ENCODE assay signal across 1 fruit fly cellular context in genomic region chr3L:21171905-21172304, dm6.
TF ChIP-seq lines count a peak whose summit lies in the region.

Gene Ac78C (minus strand): TSS chr3L:21171930.

TF ChIP-seq in whole organism, embryonic, 481 proteins besides CTCF, POLR2A, EP300 and RAD21 (continued from another document and continues in another):
- TF ChIP-seq CG3847 (GFP tag; IDR thresholded peaks at IDR 0.05; lab: Robert Waterston, UW): peak; percentile 88
- TF ChIP-seq dati (GFP tag; IDR thresholded peaks at IDR 0.05; lab: Robert Waterston, UW): no peak
- TF ChIP-seq lilli (GFP tag; optimal IDR thresholded peaks at IDR 0.05; lab: Kevin White, UChicago): peak; percentile 93
- peak; percentile 83 for TF ChIP-seq CG9215 (GFP tag; IDR thresholded peaks at IDR 0.05; lab: Robert Waterston, UW)
- TF ChIP-seq Blimp-1 (GFP tag; optimal IDR thresholded peaks at IDR 0.05; lab: Kevin White, UChicago): peak; percentile 74
- TF ChIP-seq CG2678 (tag; optimal IDR thresholded peaks at IDR 0.05; lab: Kevin White, UChicago): peak; percentile 91
- TF ChIP-seq CG10462 (GFP tag; optimal IDR thresholded peaks at IDR 0.05; lab: Kevin White, UChicago): peak; percentile 64
- peak; percentile 79 for TF ChIP-seq Atf-2 (GFP tag; optimal IDR thresholded peaks at IDR 0.05; lab: Kevin White, UChicago)
- peak; percentile 24 for TF ChIP-seq tio (GFP tag; optimal IDR thresholded peaks at IDR 0.05; lab: Kevin White, UChicago)
- no peak for TF ChIP-seq CG2129 (GFP tag; IDR thresholded peaks at IDR 0.05; lab: Robert Waterston, UW; ENCODE audit: partially characterized antibody)
- peak; percentile 84 for TF ChIP-seq dmrt99B (tag; optimal IDR thresholded peaks at IDR 0.05; lab: Kevin White, UChicago)
- TF ChIP-seq CG10147 (GFP tag; optimal IDR thresholded peaks at IDR 0.05; lab: Kevin White, UChicago): peak; percentile 90
- peak; percentile 58 for TF ChIP-seq CG16815 (GFP tag; optimal IDR thresholded peaks at IDR 0.05; lab: Kevin White, UChicago)
- TF ChIP-seq Fer2 (tag; optimal IDR thresholded peaks at IDR 0.05; lab: Kevin White, UChicago): peak; percentile 88
- peak; percentile 77 for TF ChIP-seq Hsf (GFP tag; optimal IDR thresholded peaks at IDR 0.05; lab: Kevin White, UChicago)
- peak; percentile 82 for TF ChIP-seq CG9609 (GFP tag; optimal IDR thresholded peaks at IDR 0.05; lab: Kevin White, UChicago)
- peak; percentile 45; the same call in 2 of the 3 replicates for TF ChIP-seq CG11560 (tag; IDR thresholded peaks at IDR 0.05; lab: Robert Waterston, UW)
- TF ChIP-seq CG31441 (GFP tag; IDR thresholded peaks at IDR 0.05; lab: Robert Waterston, UW): no peak; the same call in 1 of the 2 replicates
- TF ChIP-seq C15 (GFP tag; IDR thresholded peaks at IDR 0.05; lab: Robert Waterston, UW): peak; percentile 74; the same call in 2 of the 3 replicates
- TF ChIP-seq pzg (GFP tag; optimal IDR thresholded peaks at IDR 0.05; lab: Kevin White, UChicago): peak; percentile 27
- no peak for TF ChIP-seq aop (GFP tag; IDR thresholded peaks at IDR 0.05; lab: Robert Waterston, UW)
- peak; percentile 91 for TF ChIP-seq HHEX (GFP tag; optimal IDR thresholded peaks at IDR 0.05; lab: Kevin White, UChicago)
- TF ChIP-seq Pdp1 (GFP tag; optimal IDR thresholded peaks at IDR 0.05; lab: Kevin White, UChicago): peak; percentile 87
- no peak for TF ChIP-seq Kr (GFP tag; optimal IDR thresholded peaks at IDR 0.05; lab: Kevin White, UChicago)
- peak; percentile 78 for TF ChIP-seq H15 (GFP tag; IDR thresholded peaks at IDR 0.05; lab: Robert Waterston, UW)
- peak; percentile 69 for TF ChIP-seq salm (tag; optimal IDR thresholded peaks at IDR 0.05; lab: Kevin White, UChicago)
- no peak for TF ChIP-seq BEAF-32 (GFP tag; optimal IDR thresholded peaks at IDR 0.05; lab: Kevin White, UChicago)
- TF ChIP-seq Hr78 (GFP tag; optimal IDR thresholded peaks at IDR 0.05; lab: Kevin White, UChicago): no peak
- peak; percentile 9 for TF ChIP-seq Lhr (GFP tag; optimal IDR thresholded peaks at IDR 0.05; lab: Kevin White, UChicago)
- TF ChIP-seq CG6254 (GFP tag; optimal IDR thresholded peaks at IDR 0.05; lab: Kevin White, UChicago): peak; percentile 42
- peak; percentile 96 for TF ChIP-seq B-H2 (GFP tag; optimal IDR thresholded peaks at IDR 0.05; lab: Kevin White, UChicago)
- TF ChIP-seq sug (tag; optimal IDR thresholded peaks at IDR 0.05; lab: Kevin White, UChicago): peak; percentile 92
- TF ChIP-seq CG12104 (GFP tag; optimal IDR thresholded peaks at IDR 0.05; lab: Kevin White, UChicago): peak; percentile 31
- TF ChIP-seq Poxn (GFP tag; IDR thresholded peaks at IDR 0.05; lab: Robert Waterston, UW): peak; percentile 77
- TF ChIP-seq B-H1 (GFP tag; IDR thresholded peaks at IDR 0.05; lab: Robert Waterston, UW): peak; percentile 67
- TF ChIP-seq fu2 (GFP tag; optimal IDR thresholded peaks at IDR 0.05; lab: Kevin White, UChicago): peak; percentile 77
- peak; percentile 51 for TF ChIP-seq da (GFP tag; optimal IDR thresholded peaks at IDR 0.05; lab: Kevin White, UChicago)
- peak; percentile 83 for TF ChIP-seq CG16863 (GFP tag; optimal IDR thresholded peaks at IDR 0.05; lab: Kevin White, UChicago)
- TF ChIP-seq CG18476 (GFP tag; optimal IDR thresholded peaks at IDR 0.05; lab: Kevin White, UChicago): peak; percentile 70
- TF ChIP-seq PHDP (tag; optimal IDR thresholded peaks at IDR 0.05; lab: Kevin White, UChicago): peak; percentile 86
- TF ChIP-seq CG1233 (GFP tag; optimal IDR thresholded peaks at IDR 0.05; lab: Kevin White, UChicago): peak; percentile 86
- peak; percentile 88 for TF ChIP-seq luna (GFP tag; optimal IDR thresholded peaks at IDR 0.05; lab: Kevin White, UChicago)
- peak; percentile 89 for TF ChIP-seq CG34422 (GFP tag; IDR thresholded peaks at IDR 0.05; lab: Robert Waterston, UW)
- peak; percentile 72 for TF ChIP-seq exex (tag; optimal IDR thresholded peaks at IDR 0.05; lab: Kevin White, UChicago)
- TF ChIP-seq dysf (GFP tag; IDR thresholded peaks at IDR 0.05; lab: Robert Waterston, UW): peak; percentile 92
- no peak for TF ChIP-seq Sin3A (optimal IDR thresholded peaks at IDR 0.05; lab: Kevin White, UChicago)
- TF ChIP-seq mld (GFP tag; IDR thresholded peaks at IDR 0.05; lab: Robert Waterston, UW; ENCODE audit: partially characterized antibody): no peak
- TF ChIP-seq CG16813 (GFP tag; IDR thresholded peaks at IDR 0.05; lab: Robert Waterston, UW; ENCODE audit: partially characterized antibody): peak; percentile 55; the same call in 2 of the 3 replicates
- peak; percentile 71 for TF ChIP-seq esg (GFP tag; conservative IDR thresholded peaks at IDR 0.05; lab: Robert Waterston, UW)
- 0 out of 2 replicates have a peak, but pooled peaks have one; percentile 19 for TF ChIP-seq CG17612 (GFP tag; IDR thresholded peaks at IDR 0.05; lab: Robert Waterston, UW)
- peak; percentile 83 for TF ChIP-seq rib (GFP tag; IDR thresholded peaks at IDR 0.05; lab: Robert Waterston, UW)
- no peak for TF ChIP-seq gsb-n (tag; optimal IDR thresholded peaks at IDR 0.05; lab: Kevin White, UChicago)
- peak; percentile 61 for TF ChIP-seq CG6654 (GFP tag; optimal IDR thresholded peaks at IDR 0.05; lab: Kevin White, UChicago)
- peak; percentile 1 for TF ChIP-seq bigmax (GFP tag; optimal IDR thresholded peaks at IDR 0.05; lab: Kevin White, UChicago)
- TF ChIP-seq ham (GFP tag; IDR thresholded peaks at IDR 0.05; lab: Robert Waterston, UW): peak; percentile 42; the same call in 1 of the 2 replicates
- no peak for TF ChIP-seq sc (optimal IDR thresholded peaks at IDR 0.05; lab: Kevin White, UChicago)
- TF ChIP-seq sc (GFP tag; optimal IDR thresholded peaks at IDR 0.05; lab: Kevin White, UChicago): no peak
- no peak for TF ChIP-seq Trl (optimal IDR thresholded peaks at IDR 0.05; lab: Kevin White, UChicago)
- peak; percentile 89 for TF ChIP-seq Trl (GFP tag; optimal IDR thresholded peaks at IDR 0.05; lab: Kevin White, UChicago)
- TF ChIP-seq kay (GFP tag; optimal IDR thresholded peaks at IDR 0.05; lab: Kevin White, UChicago): peak; percentile 63
- peak; percentile 87 for TF ChIP-seq ci (GFP tag; IDR thresholded peaks at IDR 0.05; lab: Robert Waterston, UW)
- peak; percentile 92 for TF ChIP-seq CG11456 (GFP tag; IDR thresholded peaks at IDR 0.05; lab: Robert Waterston, UW)
- peak; percentile 87 for TF ChIP-seq CG12299 (tag; optimal IDR thresholded peaks at IDR 0.05; lab: Kevin White, UChicago)
- TF ChIP-seq ssp (GFP tag; IDR thresholded peaks at IDR 0.05; lab: Robert Waterston, UW): peak; percentile 63
- peak; percentile 85 for TF ChIP-seq sisA (GFP tag; IDR thresholded peaks at IDR 0.05; lab: Robert Waterston, UW)
- 0 out of 2 replicates have a peak, but pooled peaks have one; percentile 29 for TF ChIP-seq CG42726 (GFP tag; IDR thresholded peaks at IDR 0.05; lab: Robert Waterston, UW; ENCODE audit: partially characterized antibody)
- peak; percentile 69 for TF ChIP-seq Ets97D (GFP tag; optimal IDR thresholded peaks at IDR 0.05; lab: Kevin White, UChicago)
- peak; percentile 84 for TF ChIP-seq CG17912 (GFP tag; optimal IDR thresholded peaks at IDR 0.05; lab: Kevin White, UChicago)
- peak; percentile 84 for TF ChIP-seq tx (GFP tag; optimal IDR thresholded peaks at IDR 0.05; lab: Kevin White, UChicago)
- peak; percentile 88 for TF ChIP-seq CG8944 (GFP tag; optimal IDR thresholded peaks at IDR 0.05; lab: Kevin White, UChicago)
- peak; percentile 81 for TF ChIP-seq al (GFP tag; IDR thresholded peaks at IDR 0.05; lab: Robert Waterston, UW)
- TF ChIP-seq her (GFP tag; optimal IDR thresholded peaks at IDR 0.05; lab: Kevin White, UChicago): peak; percentile 93
- peak; percentile 72 for TF ChIP-seq CG2889 (GFP tag; IDR thresholded peaks at IDR 0.05; lab: Robert Waterston, UW)
- peak; percentile 65 for TF ChIP-seq CG31224 (GFP tag; IDR thresholded peaks at IDR 0.05; lab: Robert Waterston, UW)
- TF ChIP-seq sd (tag; optimal IDR thresholded peaks at IDR 0.05; lab: Kevin White, UChicago): peak; percentile 80
- TF ChIP-seq D (optimal IDR thresholded peaks at IDR 0.05; lab: Kevin White, UChicago): no peak
- TF ChIP-seq D (GFP tag; optimal IDR thresholded peaks at IDR 0.05; lab: Kevin White, UChicago): peak; percentile 33
- peak; percentile 82; the same call in 2 of the 3 replicates for TF ChIP-seq so (GFP tag; IDR thresholded peaks at IDR 0.05; lab: Robert Waterston, UW)
- no peak for TF ChIP-seq Hr39 (optimal IDR thresholded peaks at IDR 0.05; lab: Kevin White, UChicago)
- TF ChIP-seq Fer3 (tag; optimal IDR thresholded peaks at IDR 0.05; lab: Kevin White, UChicago): peak; percentile 92
- 0 out of 4 replicates have a peak, but pooled peaks have one; percentile 15 for TF ChIP-seq Dll (GFP tag; IDR thresholded peaks at IDR 0.05; lab: Robert Waterston, UW; ENCODE audit: partially characterized antibody)
- peak; percentile 76 for TF ChIP-seq CG18764 (GFP tag; optimal IDR thresholded peaks at IDR 0.05; lab: Kevin White, UChicago)
- peak; percentile 78 for TF ChIP-seq CG6689 (GFP tag; IDR thresholded peaks at IDR 0.05; lab: Robert Waterston, UW)
- TF ChIP-seq CG7963 (GFP tag; IDR thresholded peaks at IDR 0.05; lab: Robert Waterston, UW; ENCODE audit: partially characterized antibody): no peak
- TF ChIP-seq CG17802 (tag; optimal IDR thresholded peaks at IDR 0.05; lab: Kevin White, UChicago): peak; percentile 48
- TF ChIP-seq unc-4 (GFP tag; IDR thresholded peaks at IDR 0.05; lab: Robert Waterston, UW; ENCODE audit: partially characterized antibody): no peak
- TF ChIP-seq CG12942 (GFP tag; optimal IDR thresholded peaks at IDR 0.05; lab: Kevin White, UChicago): peak; percentile 83
- peak; percentile 64 for TF ChIP-seq tna (GFP tag; IDR thresholded peaks at IDR 0.05; lab: Robert Waterston, UW; ENCODE audit: partially characterized antibody)
- TF ChIP-seq CG14965 (GFP tag; optimal IDR thresholded peaks at IDR 0.05; lab: Kevin White, UChicago; ENCODE audit: borderline replicate concordance): peak; percentile 18
- peak; percentile 94 for TF ChIP-seq caup (GFP tag; optimal IDR thresholded peaks at IDR 0.05; lab: Kevin White, UChicago; ENCODE audit: severe bottlenecking)
- peak; percentile 68 for TF ChIP-seq Asciz (GFP tag; optimal IDR thresholded peaks at IDR 0.05; lab: Kevin White, UChicago)
- no peak for TF ChIP-seq hb (GFP tag; IDR thresholded peaks at IDR 0.05; lab: Robert Waterston, UW; ENCODE audit: partially characterized antibody)
- no peak; the same call in none of the 2 replicates for TF ChIP-seq MBD-R2 (GFP tag; IDR thresholded peaks at IDR 0.05; lab: Robert Waterston, UW)
- TF ChIP-seq stc (GFP tag; IDR thresholded peaks at IDR 0.05; lab: Robert Waterston, UW): peak; percentile 68; the same call in 1 of the 2 replicates
- TF ChIP-seq CG30020 (tag; optimal IDR thresholded peaks at IDR 0.05; lab: Kevin White, UChicago): no peak
- TF ChIP-seq dpn (GFP tag; optimal IDR thresholded peaks at IDR 0.05; lab: Kevin White, UChicago): peak; percentile 88 to 92
- TF ChIP-seq CG10543 (GFP tag; optimal IDR thresholded peaks at IDR 0.05; lab: Kevin White, UChicago): peak; percentile 96
- TF ChIP-seq CG33213 (GFP tag; optimal IDR thresholded peaks at IDR 0.05; lab: Kevin White, UChicago): peak; percentile 82
- 0 out of 2 replicates have a peak, but pooled peaks have one; percentile 32 for TF ChIP-seq Gsc (GFP tag; IDR thresholded peaks at IDR 0.05; lab: Robert Waterston, UW)
- TF ChIP-seq CG1602 (GFP tag; optimal IDR thresholded peaks at IDR 0.05; lab: Kevin White, UChicago): peak; percentile 31
- TF ChIP-seq crol (GFP tag; IDR thresholded peaks at IDR 0.05; lab: Robert Waterston, UW): no peak
- TF ChIP-seq sqz (GFP tag; optimal IDR thresholded peaks at IDR 0.05; lab: Kevin White, UChicago): peak; percentile 22
- peak; percentile 75 for TF ChIP-seq CG10654 (GFP tag; optimal IDR thresholded peaks at IDR 0.05; lab: Kevin White, UChicago)
- peak; percentile 82 for TF ChIP-seq CG11504 (tag; optimal IDR thresholded peaks at IDR 0.05; lab: Kevin White, UChicago)
- TF ChIP-seq CG3726 (GFP tag; IDR thresholded peaks at IDR 0.05; lab: Robert Waterston, UW): 0 out of 3 replicates have a peak, but pooled peaks have one; percentile 60
- peak; percentile 82 for TF ChIP-seq nau (GFP tag; optimal IDR thresholded peaks at IDR 0.05; lab: Kevin White, UChicago)
- TF ChIP-seq CG9932 (GFP tag; IDR thresholded peaks at IDR 0.05; lab: Robert Waterston, UW): peak; percentile 94
- TF ChIP-seq CG7556 (GFP tag; optimal IDR thresholded peaks at IDR 0.05; lab: Kevin White, UChicago): peak; percentile 27
- peak; percentile 86 for TF ChIP-seq CG6683 (GFP tag; optimal IDR thresholded peaks at IDR 0.05; lab: Kevin White, UChicago)
- peak; percentile 44; the same call in 1 of the 2 replicates for TF ChIP-seq hbn (GFP tag; IDR thresholded peaks at IDR 0.05; lab: Robert Waterston, UW; ENCODE audit: partially characterized antibody)
- TF ChIP-seq Lpt (GFP tag; optimal IDR thresholded peaks at IDR 0.05; lab: Kevin White, UChicago): no peak
- TF ChIP-seq CG12071 (GFP tag; optimal IDR thresholded peaks at IDR 0.05; lab: Kevin White, UChicago): peak; percentile 95
- peak; percentile 73 for TF ChIP-seq CG5245 (GFP tag; optimal IDR thresholded peaks at IDR 0.05; lab: Kevin White, UChicago)
- peak; percentile 82 for TF ChIP-seq Hey (tag; optimal IDR thresholded peaks at IDR 0.05; lab: Kevin White, UChicago)
- TF ChIP-seq Side (GFP tag; optimal IDR thresholded peaks at IDR 0.05; lab: Kevin White, UChicago): peak; percentile 90
- TF ChIP-seq CG6272 (GFP tag; IDR thresholded peaks at IDR 0.05; lab: Robert Waterston, UW): peak; percentile 73
- peak; percentile 46 for TF ChIP-seq CG1529 (GFP tag; optimal IDR thresholded peaks at IDR 0.05; lab: Kevin White, UChicago)
- peak; percentile 69 for TF ChIP-seq chn (GFP tag; optimal IDR thresholded peaks at IDR 0.05; lab: Kevin White, UChicago)
- peak; percentile 6 for TF ChIP-seq grn (GFP tag; optimal IDR thresholded peaks at IDR 0.05; lab: Kevin White, UChicago)
- TF ChIP-seq unpg (GFP tag; optimal IDR thresholded peaks at IDR 0.05; lab: Kevin White, UChicago): peak; percentile 89
- no peak for TF ChIP-seq gfzf (GFP tag; optimal IDR thresholded peaks at IDR 0.05; lab: Kevin White, UChicago)
- no peak for TF ChIP-seq CG14710 (tag; optimal IDR thresholded peaks at IDR 0.05; lab: Kevin White, UChicago)
- TF ChIP-seq Dp (GFP tag; optimal IDR thresholded peaks at IDR 0.05; lab: Kevin White, UChicago): peak; percentile 6
- TF ChIP-seq slou (GFP tag; optimal IDR thresholded peaks at IDR 0.05; lab: Kevin White, UChicago): peak; percentile 48
- TF ChIP-seq Elba2 (GFP tag; optimal IDR thresholded peaks at IDR 0.05; lab: Kevin White, UChicago): no peak
- peak; percentile 64 for TF ChIP-seq CG11723 (GFP tag; optimal IDR thresholded peaks at IDR 0.05; lab: Kevin White, UChicago)
- TF ChIP-seq insv (GFP tag; optimal IDR thresholded peaks at IDR 0.05; lab: Kevin White, UChicago): peak in 1 of 2 experiments; percentile 33
- peak; percentile 66 for TF ChIP-seq knrl (GFP tag; IDR thresholded peaks at IDR 0.05; lab: Robert Waterston, UW; ENCODE audit: partially characterized antibody)
